Fruit fly (Drosophila melanogaster): Measurements from ENCODE around the gene Sas10.

The Sas10 gene

dm6 chrX:5329266-5329898 is 12.2 kb downstream of the Sas10 start, which contains the start of the genes CG3309 and XRCC1 (continued):
- TF ChIP-seq so (GFP tag; IDR thresholded peaks at IDR 0.05) (no peak), Asciz (GFP tag; optimal IDR thresholded peaks at IDR 0.05) (no peak), D (optimal IDR thresholded peaks at IDR 0.05) (no peak), D (GFP tag; optimal IDR thresholded peaks at IDR 0.05) (peak; percentile 8), Sox102F (GFP tag; optimal IDR thresholded peaks at IDR 0.05) (peak; percentile 57), Stat92E (GFP tag; optimal IDR thresholded peaks at IDR 0.05) (no peak), CG8089 (GFP tag; optimal IDR thresholded peaks at IDR 0.05) (no peak), CG10979 (tag; optimal IDR thresholded peaks at IDR 0.05) (peak; percentile 41), CTCF (GFP tag; optimal IDR thresholded peaks at IDR 0.05) (no peak), bab2 (GFP tag; optimal IDR thresholded peaks at IDR 0.05) (no peak), maf-S (GFP tag; optimal IDR thresholded peaks at IDR 0.05) (no peak), CG14014 (GFP tag; IDR thresholded peaks at IDR 0.05) (peak; percentile 55; the same call in 1 of the 2 replicates), Scr (GFP tag; IDR thresholded peaks at IDR 0.05; ENCODE audit: partially characterized antibody) (peak; percentile 94), dan (GFP tag; IDR thresholded peaks at IDR 0.05) (no peak), sr (GFP tag; IDR thresholded peaks at IDR 0.05) (no peak), CG8290 (GFP tag; optimal IDR thresholded peaks at IDR 0.05) (peak; percentile 97), CG8290 (tag; optimal IDR thresholded peaks at IDR 0.05) (peak; percentile 94 to 98), cad (GFP tag; optimal IDR thresholded peaks at IDR 0.05) (no peak), phol (tag; optimal IDR thresholded peaks at IDR 0.05) (peak; percentile 61), NC2α (GFP tag; optimal IDR thresholded peaks at IDR 0.05) (no peak), lov (optimal IDR thresholded peaks at IDR 0.05) (no peak), lov (GFP tag; IDR thresholded peaks at IDR 0.05) (no peak), Hmr (GFP tag; optimal IDR thresholded peaks at IDR 0.05) (peak; percentile 53), CG7987 (GFP tag; optimal IDR thresholded peaks at IDR 0.05) (no peak), bcd (GFP tag; optimal IDR thresholded peaks at IDR 0.05) (peak; percentile 47), Lpt (GFP tag; optimal IDR thresholded peaks at IDR 0.05) (no peak), CG17802 (tag; optimal IDR thresholded peaks at IDR 0.05) (no peak), ac (GFP tag; optimal IDR thresholded peaks at IDR 0.05) (no peak), Atf-2 (GFP tag; optimal IDR thresholded peaks at IDR 0.05) (no peak), usp (GFP tag; optimal IDR thresholded peaks at IDR 0.05) (no peak), z (GFP tag; IDR thresholded peaks at IDR 0.05) (no peak), CG2875 (GFP tag; optimal IDR thresholded peaks at IDR 0.05) (no peak), CG31365 (tag; optimal IDR thresholded peaks at IDR 0.05) (no peak), Hsf (GFP tag; optimal IDR thresholded peaks at IDR 0.05) (peak; percentile 47), Hr39 (optimal IDR thresholded peaks at IDR 0.05) (no peak), CG12769 (tag; optimal IDR thresholded peaks at IDR 0.05) (no peak), Lim3 (GFP tag; IDR thresholded peaks at IDR 0.05) (no peak), ken (GFP tag; IDR thresholded peaks at IDR 0.05) (peak; percentile 61; the same call in 2 of the 3 replicates), E2f2 (GFP tag; IDR thresholded peaks at IDR 0.05) (0 out of 2 replicates have a peak, but pooled peaks have one; percentile 5), bowl (GFP tag; IDR thresholded peaks at IDR 0.05) (no peak), gsb (GFP tag; IDR thresholded peaks at IDR 0.05) (no peak), CG34224 (GFP tag; IDR thresholded peaks at IDR 0.05; ENCODE audit: partially characterized antibody) (peak; percentile 65), nom (GFP tag; optimal IDR thresholded peaks at IDR 0.05) (no peak), Fer3 (tag; optimal IDR thresholded peaks at IDR 0.05) (peak; percentile 17), CG1529 (GFP tag; optimal IDR thresholded peaks at IDR 0.05) (no peak), seq (GFP tag; IDR thresholded peaks at IDR 0.05) (0 out of 2 replicates have a peak, but pooled peaks have one; percentile 49), CG18262 (tag; optimal IDR thresholded peaks at IDR 0.05) (peak; percentile 65), CG6791 (GFP tag; IDR thresholded peaks at IDR 0.05; ENCODE audit: partially characterized antibody) (peak; percentile 84), CG17612 (GFP tag; IDR thresholded peaks at IDR 0.05) (no peak), Oaz (GFP tag; IDR thresholded peaks at IDR 0.05) (peak; percentile 49; the same call in 1 of the 2 replicates), en (GFP tag; optimal IDR thresholded peaks at IDR 0.05) (no peak), CG4360 (GFP tag; IDR thresholded peaks at IDR 0.05) (no peak)

Measured in whole organism, embryonic.